Fruit fly (Drosophila melanogaster) whole organism, embryonic: Measurements from ENCODE around the gene CG15152.

ENCODE experiments used
- ATbp ChIP-seq: fragments of 200-800 bp; sonication (Bioruptor generic); optimal IDR thresholded peaks from 2 replicates; lab custom pipeline; 2017; ENCODE audit warnings: missing biosample characterization, mild to moderate bottlenecking, missing genetic modification characterization, missing genetic modification reagents
- Adf1 ChIP-seq: fragments of 200-800 bp; sonication (Bioruptor generic); IDR thresholded peaks from 2 replicates; pipeline ENCODE4 v1.3.6; 2022; ENCODE audit warnings: missing biosample characterization, missing genetic modification characterization
- Aef1 ChIP-seq: fragments of 200-800 bp; sonication (Bioruptor generic); IDR thresholded peaks from 3 replicates; pipeline ENCODE4 v1.3.6; 2022; ENCODE audit warnings: missing biosample characterization, missing genetic modification characterization
- Atf3 ChIP-seq: fragments of 200-800 bp; sonication (Bioruptor generic); optimal IDR thresholded peaks from 3 replicates; lab custom pipeline; 2016; ENCODE audit warnings: missing biosample characterization, missing genetic modification characterization
- Bgb ChIP-seq: fragments of 200-800 bp; sonication (Bioruptor generic); IDR thresholded peaks from 2 replicates; pipeline ENCODE4 v1.3.6; 2022; ENCODE audit warnings: missing biosample characterization, missing genetic modification characterization; ENCODE audit not compliant: partially characterized antibody
- Blimp-1 ChIP-seq: fragments of 200-800 bp; sonication (Bioruptor generic); optimal IDR thresholded peaks from 3 replicates; lab custom pipeline; 2018; ENCODE audit warnings: missing biosample characterization, missing genetic modification characterization, mild to moderate bottlenecking, moderate library complexity, missing genetic modification reagents
- CG10321 ChIP-seq: fragments of 200-800 bp; sonication (Bioruptor generic); IDR thresholded peaks from 2 replicates; pipeline ENCODE4 v1.3.6; 2022; ENCODE audit warnings: missing biosample characterization, missing genetic modification characterization
- CG10431 ChIP-seq: fragments of 200-800 bp; sonication (Bioruptor generic); optimal IDR thresholded peaks from 3 replicates; lab custom pipeline; 2018; ENCODE audit warnings: missing biosample characterization, mild to moderate bottlenecking, missing genetic modification characterization
- CG11456 ChIP-seq: fragments of 200-800 bp; sonication (Bioruptor generic); IDR thresholded peaks from 3 replicates; pipeline ENCODE4 v1.3.6; 2022; ENCODE audit warnings: missing biosample characterization, missing genetic modification characterization
- CG11696 ChIP-seq: fragments of 200-800 bp; sonication (Bioruptor generic); IDR thresholded peaks from 2 replicates; pipeline ENCODE4 v1.3.6; 2022; ENCODE audit warnings: missing biosample characterization, missing genetic modification characterization
- CG14441 ChIP-seq: fragments of 200-800 bp; sonication (Bioruptor generic); IDR thresholded peaks from 2 replicates; pipeline ENCODE4 v1.3.6; 2022; ENCODE audit warnings: missing biosample characterization, missing genetic modification characterization
- CG1602 ChIP-seq: fragments of 200-800 bp; sonication (Bioruptor generic); optimal IDR thresholded peaks from 3 replicates; lab custom pipeline; 2016; ENCODE audit warnings: missing biosample characterization, missing genetic modification characterization
- CG1647 ChIP-seq: fragments of 200-800 bp; sonication (Bioruptor generic); optimal IDR thresholded peaks from 3 replicates; lab custom pipeline; 2016; ENCODE audit warnings: missing biosample characterization, missing genetic modification characterization
- CG17829 ChIP-seq: fragments of 200-800 bp; optimal IDR thresholded peaks from 2 replicates; lab custom pipeline; 2019; ENCODE audit warnings: missing biosample characterization, mild to moderate bottlenecking, missing genetic modification characterization, moderate library complexity
- CG1792 ChIP-seq: fragments of 200-800 bp; sonication (Bioruptor generic); optimal IDR thresholded peaks from 2 replicates; lab custom pipeline; 2016; ENCODE audit warnings: missing biosample characterization, missing genetic modification characterization
- CG18262 ChIP-seq: fragments of 200-800 bp; optimal IDR thresholded peaks from 3 replicates; lab custom pipeline; 2019; ENCODE audit warnings: missing biosample characterization, mild to moderate bottlenecking, missing genetic modification characterization, moderate library complexity
- CG2199 ChIP-seq: fragments of 200-800 bp; sonication (Bioruptor generic); IDR thresholded peaks from 3 replicates; pipeline ENCODE4 v1.3.6; 2022; ENCODE audit warnings: missing biosample characterization, missing genetic modification characterization
- CG31388 ChIP-seq: fragments of 200-800 bp; sonication (Bioruptor generic); optimal IDR thresholded peaks from 2 replicates; lab custom pipeline; 2016; ENCODE audit warnings: missing biosample characterization, missing genetic modification characterization
- CG3407 ChIP-seq: fragments of 200-800 bp; sonication (Bioruptor generic); optimal IDR thresholded peaks from 2 replicates; lab custom pipeline; 2018; ENCODE audit warnings: missing biosample characterization, mild to moderate bottlenecking, missing genetic modification characterization
- CG34422 ChIP-seq: fragments of 200-800 bp; sonication (Bioruptor generic); IDR thresholded peaks from 3 replicates; pipeline ENCODE4 v1.3.6; 2022; ENCODE audit warnings: missing biosample characterization, missing genetic modification characterization
- CG3995 ChIP-seq: fragments of 200-800 bp; sonication (Bioruptor generic); optimal IDR thresholded peaks from 3 replicates; lab custom pipeline; 2016; ENCODE audit warnings: missing biosample characterization, missing genetic modification characterization
- CG5180 ChIP-seq: fragments of 200-800 bp; sonication (Bioruptor generic); optimal IDR thresholded peaks from 3 replicates; lab custom pipeline; 2017; ENCODE audit warnings: missing biosample characterization, missing genetic modification characterization, mild to moderate bottlenecking, moderate library complexity, missing genetic modification reagents
- CG5953 ChIP-seq: fragments of 200-800 bp; sonication (Bioruptor generic); IDR thresholded peaks from 2 replicates; pipeline ENCODE4 v1.3.6; 2022; ENCODE audit warnings: missing biosample characterization, missing genetic modification characterization
- CG7928 ChIP-seq: fragments of 200-800 bp; sonication (Bioruptor generic); optimal IDR thresholded peaks from 2 replicates; lab custom pipeline; 2017; ENCODE audit warnings: missing biosample characterization, mild to moderate bottlenecking, missing genetic modification characterization
- CG7963 ChIP-seq: fragments of 200-800 bp; sonication (Bioruptor generic); IDR thresholded peaks from 3 replicates; pipeline ENCODE4 v1.3.6; 2022; ENCODE audit warnings: missing biosample characterization, missing genetic modification characterization; ENCODE audit not compliant: partially characterized antibody
- CG9609 ChIP-seq: fragments of 200-800 bp; sonication (Bioruptor generic); optimal IDR thresholded peaks from 3 replicates; lab custom pipeline; 2016; ENCODE audit warnings: missing biosample characterization, missing genetic modification characterization
- CG9817 ChIP-seq: fragments of 200-800 bp; sonication (Bioruptor generic); optimal IDR thresholded peaks from 2 replicates; lab custom pipeline; 2018; ENCODE audit warnings: missing biosample characterization, mild to moderate bottlenecking, missing genetic modification characterization, moderate library complexity
- CG9876 ChIP-seq: fragments of 200-800 bp; sonication (Bioruptor generic); optimal IDR thresholded peaks from 2 replicates; lab custom pipeline; 2016; ENCODE audit warnings: missing biosample characterization, missing genetic modification characterization
- CTCF ChIP-seq: fragments of 200-800 bp; sonication (Bioruptor generic); optimal IDR thresholded peaks from 2 replicates; lab custom pipeline; 2017; ENCODE audit warnings: missing biosample characterization, mild to moderate bottlenecking, missing genetic modification characterization, moderate library complexity
- Camta ChIP-seq: fragments of 200-800 bp; sonication (Bioruptor generic); optimal IDR thresholded peaks from 2 replicates; lab custom pipeline; 2016; ENCODE audit warnings: missing biosample characterization, missing genetic modification characterization
- CoRest ChIP-seq: fragments of 200-800 bp; sonication (Bioruptor generic); optimal IDR thresholded peaks from 3 replicates; lab custom pipeline; 2018; ENCODE audit warnings: missing biosample characterization, mild to moderate bottlenecking, missing genetic modification characterization, moderate library complexity
- E2f1 ChIP-seq: fragments of 200-800 bp; sonication (Bioruptor generic); IDR thresholded peaks from 2 replicates; pipeline ENCODE4 v1.3.6; 2022; ENCODE audit warnings: missing biosample characterization, missing genetic modification characterization
- Ets97D ChIP-seq: fragments of 200-800 bp; sonication (Bioruptor generic); optimal IDR thresholded peaks from 3 replicates; lab custom pipeline; 2016; ENCODE audit warnings: missing biosample characterization, missing genetic modification characterization
- Hand ChIP-seq: fragments of 200-800 bp; sonication (Bioruptor generic); optimal IDR thresholded peaks from 2 replicates; lab custom pipeline; 2017; ENCODE audit warnings: mild to moderate bottlenecking, missing biosample characterization, missing genetic modification reagents, missing genetic modification characterization
- Med ChIP-seq: fragments of 200-800 bp; sonication (Bioruptor generic); peaks from one replicate; lab custom pipeline; 2016; ENCODE audit warnings: missing biosample characterization, missing genetic modification characterization, mild to moderate bottlenecking, inconsistent platforms, moderate library complexity
- NFAT ChIP-seq: fragments of 200-800 bp; sonication (Bioruptor generic); IDR thresholded peaks from 2 replicates; pipeline ENCODE4 v1.3.6; 2022; ENCODE audit warnings: missing biosample characterization, missing genetic modification characterization
- Ptx1 ChIP-seq: fragments of 200-800 bp; sonication (Bioruptor generic); IDR thresholded peaks from 2 replicates; pipeline ENCODE4 v1.3.6; 2022; ENCODE audit warnings: missing biosample characterization, missing genetic modification characterization
- Ravus ChIP-seq: fragments of 200-800 bp; sonication (Bioruptor generic); IDR thresholded peaks from 2 replicates; pipeline ENCODE4 v1.3.6; 2022; ENCODE audit warnings: missing biosample characterization, missing genetic modification characterization
- al ChIP-seq: fragments of 200-800 bp; sonication (Bioruptor generic); IDR thresholded peaks from 2 replicates; pipeline ENCODE4 v1.3.6; 2022; ENCODE audit warnings: missing biosample characterization, missing genetic modification characterization
- ash1 ChIP-seq: fragments of 200-800 bp; sonication (Bioruptor generic); optimal IDR thresholded peaks from 2 replicates; lab custom pipeline; 2018; ENCODE audit warnings: missing biosample characterization, mild to moderate bottlenecking, missing genetic modification characterization
- bsh ChIP-seq, 2 experiments: fragments of 200-800 bp; sonication (Bioruptor generic); optimal IDR thresholded peaks; 2 replicates each; lab custom pipeline; 2017 to 2018; ENCODE audit warnings: mild to moderate bottlenecking in 2 of 2, missing biosample characterization in 2 of 2, missing genetic modification characterization in 2 of 2, moderate library complexity in 1 of 2
- dmrt11E ChIP-seq: fragments of 200-800 bp; sonication (Bioruptor generic); optimal IDR thresholded peaks from 3 replicates; lab custom pipeline; 2018; ENCODE audit warnings: missing biosample characterization, mild to moderate bottlenecking, missing genetic modification characterization, moderate library complexity
- dpn ChIP-seq, 2 experiments: fragments of 200-800 bp; sonication (Bioruptor generic); optimal IDR thresholded peaks; 3 replicates each; lab custom pipeline; 2016; ENCODE audit warnings: missing biosample characterization in 2 of 2, missing genetic modification characterization in 2 of 2
- fd102C ChIP-seq: fragments of 200-800 bp; sonication (Bioruptor generic); optimal IDR thresholded peaks from 2 replicates; lab custom pipeline; 2018; ENCODE audit warnings: missing biosample characterization, mild to moderate bottlenecking, missing genetic modification characterization, moderate library complexity
- jumu ChIP-seq: fragments of 200-800 bp; sonication (Bioruptor generic); optimal IDR thresholded peaks from 3 replicates; lab custom pipeline; 2016; ENCODE audit warnings: missing biosample characterization, missing genetic modification characterization
- mam ChIP-seq: fragments of 200-800 bp; sonication (Bioruptor generic); optimal IDR thresholded peaks from 3 replicates; lab custom pipeline; 2016; ENCODE audit warnings: missing biosample characterization, missing genetic modification characterization
- nom ChIP-seq: fragments of 200-800 bp; sonication (Bioruptor generic); optimal IDR thresholded peaks from 2 replicates; lab custom pipeline; 2017; ENCODE audit warnings: missing biosample characterization, missing genetic modification characterization, mild to moderate bottlenecking, moderate library complexity, missing genetic modification reagents
- otp ChIP-seq: fragments of 200-800 bp; sonication (Bioruptor generic); IDR thresholded peaks from 3 replicates; pipeline ENCODE4, ENCODE4 v1.3.6; 2022; ENCODE audit warnings: missing biosample characterization, missing genetic modification characterization
- tll ChIP-seq, 2 experiments: fragments of 200-800 bp in 1 of 2; fragments of >200 bp in 1 of 2; sonication (Bioruptor generic) in 1 of 2; optimal IDR thresholded peaks; 2 replicates each; lab custom pipeline; 2017 to 2019; ENCODE audit warnings: missing biosample characterization in 2 of 2, missing genetic modification characterization in 2 of 2, mild to moderate bottlenecking in 1 of 2, moderate library complexity in 1 of 2
- vfl ChIP-seq: fragments of 200-800 bp; sonication (Bioruptor generic); optimal IDR thresholded peaks from 2 replicates; lab custom pipeline; 2016; ENCODE audit warnings: missing biosample characterization, missing genetic modification characterization
- yki ChIP-seq: fragments of >200 bp; optimal IDR thresholded peaks from 3 replicates; lab custom pipeline; 2018

The CG15152 gene

dm6 chr2L:18145253-18145652 is 30.9 kb downstream of the CG15152 start (continued):
- peak; percentile 98 for TF ChIP-seq fd102C (GFP tag; lab: Kevin White, UChicago)
- TF ChIP-seq CG11696 = peak; percentile 34; the same call in 1 of the 2 replicates
- peak; percentile 12; the same call in 1 of the 2 replicates for TF ChIP-seq Adf1
- peak; percentile 23; the same call in 1 of the 2 replicates for TF ChIP-seq al (GFP tag; lab: Robert Waterston, UW)
- TF ChIP-seq dmrt11E (tag; lab: Kevin White, UChicago) = peak; percentile 98
- peak; percentile 81 for TF ChIP-seq mam (GFP tag; lab: Kevin White, UChicago)
- no peak for TF ChIP-seq CG10431 (GFP tag; lab: Kevin White, UChicago)
- peak; percentile 42 for TF ChIP-seq Ets97D
- peak; percentile 82 for TF ChIP-seq nom (GFP tag; lab: Kevin White, UChicago)
- peak; percentile 73; the same call in 2 of the 3 replicates for TF ChIP-seq CG11456 (GFP tag; lab: Robert Waterston, UW)
- peak; percentile 64 for TF ChIP-seq CG1792 (GFP tag; lab: Kevin White, UChicago)
- peak; percentile 88 for TF ChIP-seq jumu (GFP tag; lab: Kevin White, UChicago)
- TF ChIP-seq CG17829 (tag; lab: Kevin White, UChicago) = peak; percentile 94
- TF ChIP-seq Blimp-1 (GFP tag; lab: Kevin White, UChicago) = peak; percentile 59
- TF ChIP-seq CG5180 (GFP tag; lab: Kevin White, UChicago) = peak; percentile 16
- peak; percentile 81 for TF ChIP-seq Ptx1
- TF ChIP-seq CTCF (GFP tag; lab: Kevin White, UChicago) = no peak
- TF ChIP-seq CG34422 = peak; percentile 79; the same call in 2 of the 3 replicates
- peak; percentile 97 for TF ChIP-seq Med
- TF ChIP-seq Hand (GFP tag; lab: Kevin White, UChicago) = no peak
- peak; percentile 89 for TF ChIP-seq CG1602
- TF ChIP-seq otp (GFP tag; lab: Robert Waterston, UW) = peak; percentile 93
- TF ChIP-seq dpn (GFP tag; optimal IDR thresholded peaks at IDR 0.05; lab: Kevin White, UChicago) = peak; percentile 85 to 90
- peak; percentile 67 for TF ChIP-seq CG31388 (GFP tag; lab: Kevin White, UChicago)
- peak; percentile 87 for TF ChIP-seq Camta (GFP tag; lab: Kevin White, UChicago)
- peak; percentile 73 for TF ChIP-seq CG9876
- TF ChIP-seq E2f1 = peak; percentile 82
- TF ChIP-seq Ravus (GFP tag; lab: Robert Waterston, UW) = peak; percentile 21; the same call in 1 of the 2 replicates
- peak; percentile 71 for TF ChIP-seq Atf3 (GFP tag; lab: Kevin White, UChicago)
- TF ChIP-seq CG7928 (GFP tag; lab: Kevin White, UChicago) = peak; percentile 15
- peak; percentile 51; the same call in 1 of the 2 replicates for TF ChIP-seq CG5953 (GFP tag; lab: Robert Waterston, UW)
- TF ChIP-seq CG10321 (GFP tag; lab: Robert Waterston, UW) = 0 out of 2 replicates have a peak, but pooled peaks have one; percentile 14
- TF ChIP-seq CG14441 (GFP tag; lab: Robert Waterston, UW) = peak; percentile 75
- TF ChIP-seq CG1647 (GFP tag; lab: Kevin White, UChicago) = peak; percentile 63
- TF ChIP-seq CoRest (tag; lab: Kevin White, UChicago) = peak; percentile 84
- peak; percentile 71 for TF ChIP-seq CG3407 (GFP tag; lab: Kevin White, UChicago)
- TF ChIP-seq CG18262 (tag; lab: Kevin White, UChicago) = peak; percentile 93
- TF ChIP-seq ash1 (GFP tag; lab: Kevin White, UChicago) = peak; percentile 53
- TF ChIP-seq Bgb = no peak
- TF ChIP-seq ATbp = peak; percentile 41
- no peak for TF ChIP-seq CG3995
- peak; percentile 82 for TF ChIP-seq vfl (GFP tag; lab: Kevin White, UChicago)
- TF ChIP-seq CG9609 (GFP tag; lab: Kevin White, UChicago) = peak; percentile 87
- peak; percentile 64 for TF ChIP-seq Aef1
- peak; percentile 54 to 79 for TF ChIP-seq bsh (GFP tag; optimal IDR thresholded peaks at IDR 0.05; lab: Kevin White, UChicago)
- TF ChIP-seq CG7963 (GFP tag; lab: Robert Waterston, UW) = no peak
- TF ChIP-seq tll (GFP tag; optimal IDR thresholded peaks at IDR 0.05; lab: Kevin White, UChicago) = peak in 1 of 2 experiments; percentile 74
- TF ChIP-seq CG2199 (GFP tag; lab: Robert Waterston, UW) = peak; percentile 91; the same call in 2 of the 3 replicates
- peak; percentile 66 for TF ChIP-seq NFAT (GFP tag; lab: Robert Waterston, UW)
- TF ChIP-seq yki (lab: Kevin White, UChicago) = no peak
- peak; percentile 57 for TF ChIP-seq CG9817
